Worm (Caenorhabditis elegans) whole organism, mixed stage, embryonic: ENCODE measurements around the gene nac-1.

ENCODE experiments used
- ceh-83 ChIP-seq: fragments of 200-800 bp; sonication (Bioruptor generic); optimal IDR thresholded peaks from 2 replicates; lab custom pipeline; 2018; ENCODE audit warnings: mild to moderate bottlenecking, missing genetic modification characterization, missing compliant biosample characterization
- lin-13 ChIP-seq: fragments of 150-350 bp; optimal IDR thresholded peaks from 2 replicates; lab custom pipeline; 2014; ENCODE audit warnings: missing biosample characterization, missing genetic modification characterization
- nhr-12 ChIP-seq: fragments of 150-350 bp; optimal IDR thresholded peaks from 2 replicates; lab custom pipeline; 2014; ENCODE audit warnings: missing biosample characterization, missing genetic modification characterization
- nhr-237 ChIP-seq: fragments of 150-350 bp; optimal IDR thresholded peaks from 2 replicates; lab custom pipeline; 2014; ENCODE audit warnings: missing biosample characterization, missing genetic modification characterization
- nhr-76 ChIP-seq: sonication (generic microtip); optimal IDR thresholded peaks from 2 replicates; lab custom pipeline; 2017; ENCODE audit warnings: missing biosample characterization, missing genetic modification characterization
- snpc-4 ChIP-seq: fragments of 150-350 bp; optimal IDR thresholded peaks from 2 replicates; lab custom pipeline; 2014; ENCODE audit warnings: missing biosample characterization, missing genetic modification characterization
- unc-62 ChIP-seq: fragments of 150-350 bp; optimal IDR thresholded peaks from 2 replicates; lab custom pipeline; 2014; ENCODE audit warnings: missing biosample characterization, missing genetic modification reagents, missing genetic modification characterization
- ztf-11 ChIP-seq: fragments of 150-350 bp; optimal IDR thresholded peaks from 2 replicates; lab custom pipeline; 2014; ENCODE audit warnings: missing biosample characterization, missing genetic modification characterization

ce11 chrX:14868200-14868599 lies 26.7 kb upstream of the nac-1 start, which contains the start of gene F31F6.1:
- TF ChIP-seq lin-13 (tag; lab: Kevin White, UChicago) (no peak), ztf-11 (tag; lab: Kevin White, UChicago) (no peak), ceh-83 (GFP tag; lab: Kevin White, UChicago) (no peak), nhr-237 (tag; lab: Kevin White, UChicago) (no peak), nhr-12 (tag; lab: Kevin White, UChicago) (no peak), nhr-76 (tag; lab: Kevin White, UChicago) (no peak), unc-62 (no peak), snpc-4 (tag; lab: Kevin White, UChicago) (no peak)
